In the genomic region with DNA sequence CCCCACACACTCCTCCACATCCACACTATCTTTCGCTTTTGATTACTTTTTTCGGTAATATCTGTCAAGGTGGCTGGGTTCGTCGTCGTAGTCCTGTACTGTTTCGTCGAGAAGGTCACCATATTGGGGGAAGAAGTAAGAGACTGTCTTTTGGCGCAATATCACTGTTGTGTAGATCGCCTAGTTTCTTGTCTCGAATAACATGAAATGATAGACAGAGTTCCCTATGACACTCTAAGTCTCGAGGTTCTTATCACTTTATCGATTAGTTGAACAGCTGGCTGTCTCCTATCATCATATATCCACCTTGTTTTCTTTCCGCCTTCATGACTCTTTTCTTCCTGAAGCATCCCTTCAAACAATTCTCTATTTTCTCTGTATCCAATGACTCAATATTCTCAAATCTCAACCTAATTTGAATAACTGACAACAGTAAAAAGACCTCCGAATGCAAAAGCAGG, we compare ENCODE assay signal across 8 worm cellular contexts.
TF ChIP-seq lines count a peak whose summit lies in the region.

No protein-coding gene starts in this region.

TF ChIP-seq in whole organism, L1 larva, 84 proteins besides CTCF, POLR2A, EP300 and RAD21 (continues in another document):
- TF ChIP-seq lin-15B (tag; optimal IDR thresholded peaks at IDR 0.05; lab: Kevin White, UChicago), result no peak
- TF ChIP-seq blmp-1 (tag; optimal IDR thresholded peaks at IDR 0.05; lab: Kevin White, UChicago), result peak; percentile 62
- no peak for TF ChIP-seq unc-98 (GFP tag; IDR thresholded peaks at IDR 0.05; lab: Robert Waterston, UW)
- TF ChIP-seq lin-35 (GFP tag; optimal IDR thresholded peaks at IDR 0.05; lab: Kevin White, UChicago), result peak in 1 of 2 experiments; percentile 2
- TF ChIP-seq pax-3 (tag; optimal IDR thresholded peaks at IDR 0.05; lab: Kevin White, UChicago), result no peak
- TF ChIP-seq aly-2 (tag; optimal IDR thresholded peaks at IDR 0.05; lab: Kevin White, UChicago), result no peak
- no peak for TF ChIP-seq F16B12.6 (tag; optimal IDR thresholded peaks at IDR 0.05; lab: Kevin White, UChicago)
- peak; percentile 41 for TF ChIP-seq nhr-71 (tag; optimal IDR thresholded peaks at IDR 0.05; lab: Kevin White, UChicago)
- TF ChIP-seq pag-3 (tag; optimal IDR thresholded peaks at IDR 0.05; lab: Kevin White, UChicago; ENCODE audit: borderline replicate concordance, insufficient read depth), result no peak
- no peak for TF ChIP-seq skn-1 (tag; optimal IDR thresholded peaks at IDR 0.05; lab: Kevin White, UChicago)

TF ChIP-seq in whole organism, L2 larva, 48 proteins besides CTCF, POLR2A, EP300 and RAD21:
- TF ChIP-seq sma-9 (GFP tag; optimal IDR thresholded peaks at IDR 0.05; lab: Kevin White, UChicago) (peak; percentile 26), sma-9 (tag; optimal IDR thresholded peaks at IDR 0.05; lab: Kevin White, UChicago) (no peak), sma-3 (GFP tag; optimal IDR thresholded peaks at IDR 0.05; lab: Kevin White, UChicago) (peak; percentile 42), fos-1 (tag; optimal IDR thresholded peaks at IDR 0.05; lab: Kevin White, UChicago) (peak; percentile 34), ama-1 (optimal IDR thresholded peaks at IDR 0.05; lab: Kevin White, UChicago) (no peak), gmeb-1 (tag; optimal IDR thresholded peaks at IDR 0.05; lab: Kevin White, UChicago) (peak; percentile 8), nhr-21 (tag; optimal IDR thresholded peaks at IDR 0.05; lab: Kevin White, UChicago) (peak; percentile 34), nhr-129 (tag; optimal IDR thresholded peaks at IDR 0.05; lab: Kevin White, UChicago) (peak; percentile 62), nhr-6 (tag; optimal IDR thresholded peaks at IDR 0.05; lab: Kevin White, UChicago) (no peak)

TF ChIP-seq in whole organism, L3 larva, 47 proteins besides CTCF, POLR2A, EP300 and RAD21:
- TF ChIP-seq egl-27 (tag; optimal IDR thresholded peaks at IDR 0.05; lab: Kevin White, UChicago), result no peak
- TF ChIP-seq nhr-43 (tag; optimal IDR thresholded peaks at IDR 0.05; lab: Kevin White, UChicago; ENCODE audit: poor library complexity, severe bottlenecking), result no peak
- TF ChIP-seq nfya-1 (tag; optimal IDR thresholded peaks at IDR 0.05; lab: Kevin White, UChicago; ENCODE audit: insufficient read depth), result peak; percentile 0
- no peak for TF ChIP-seq tbx-2 (tag; optimal IDR thresholded peaks at IDR 0.05; lab: Kevin White, UChicago)
- TF ChIP-seq ceh-28 (tag; optimal IDR thresholded peaks at IDR 0.05; lab: Kevin White, UChicago), result peak; percentile 79
- TF ChIP-seq egl-5 (tag; optimal IDR thresholded peaks at IDR 0.05; lab: Kevin White, UChicago), result peak; percentile 9
- TF ChIP-seq nhr-23 (tag; optimal IDR thresholded peaks at IDR 0.05; lab: Kevin White, UChicago), result peak; percentile 3
- TF ChIP-seq lsy-12 (tag; optimal IDR thresholded peaks at IDR 0.05; lab: Kevin White, UChicago), result no peak
- peak; percentile 21 for TF ChIP-seq nhr-25 (tag; optimal IDR thresholded peaks at IDR 0.05; lab: Kevin White, UChicago)

TF ChIP-seq in whole organism, L4 larva, 104 proteins besides CTCF, POLR2A, EP300 and RAD21 (continues in another document):
- TF ChIP-seq aha-1 (tag; lab: Kevin White, UChicago) (peak; percentile 73), pha-4 (GFP tag; IDR thresholded peaks at IDR 0.05; lab: Robert Waterston, UW) (no peak), pha-4 (tag; optimal IDR thresholded peaks at IDR 0.05; lab: Kevin White, UChicago) (no peak), nhr-11 (tag; optimal IDR thresholded peaks at IDR 0.05; lab: Kevin White, UChicago) (peak; percentile 54), ztf-7 (tag; optimal IDR thresholded peaks at IDR 0.05; lab: Kevin White, UChicago) (no peak), ceh-20 (GFP tag; IDR thresholded peaks at IDR 0.05; lab: Robert Waterston, UW) (no peak), nhr-28 (tag; optimal IDR thresholded peaks at IDR 0.05; lab: Kevin White, UChicago) (peak; percentile 37), ZK546.5 (tag; optimal IDR thresholded peaks at IDR 0.05; lab: Kevin White, UChicago) (no peak), zfp-2 (tag; optimal IDR thresholded peaks at IDR 0.05; lab: Kevin White, UChicago) (no peak), hlh-11 (tag; optimal IDR thresholded peaks at IDR 0.05; lab: Kevin White, UChicago) (peak; percentile 22), saeg-2 (GFP tag; IDR thresholded peaks at IDR 0.05; lab: Robert Waterston, UW) (no peak), ceh-28 (tag; optimal IDR thresholded peaks at IDR 0.05; lab: Kevin White, UChicago) (peak; percentile 40), hlh-30 (tag; optimal IDR thresholded peaks at IDR 0.05; lab: Kevin White, UChicago; ENCODE audit: insufficient read depth) (peak; percentile 59)

TF ChIP-seq in whole organism, late embryonic, 69 proteins besides CTCF, POLR2A, EP300 and RAD21:
- TF ChIP-seq unc-55 (GFP tag; optimal IDR thresholded peaks at IDR 0.05; lab: Kevin White, UChicago) (peak; percentile 28), nhr-232 (tag; optimal IDR thresholded peaks at IDR 0.05; lab: Kevin White, UChicago) (no peak), gmeb-2 (tag; optimal IDR thresholded peaks at IDR 0.05; lab: Kevin White, UChicago) (no peak)
TF ChIP-seq in whole organism, late embryonic: peak in this region for 1.

TF ChIP-seq in whole organism, midembryonic, 9 proteins besides CTCF, POLR2A, EP300 and RAD21:
- TF ChIP-seq med-1 (GFP tag; optimal IDR thresholded peaks at IDR 0.05; lab: Kevin White, UChicago; ENCODE audit: insufficient read depth) (no peak), T22C8.4 (GFP tag; IDR thresholded peaks at IDR 0.05; lab: Robert Waterston, UW) (0 out of 2 replicates have a peak, but pooled peaks have one; percentile 6)

TF ChIP-seq in whole organism, mixed stage, embryonic, 35 proteins besides CTCF, POLR2A, EP300 and RAD21:
- TF ChIP-seq hlh-1 (tag; optimal IDR thresholded peaks at IDR 0.05; lab: Kevin White, UChicago) (peak; percentile 63), flh-1 (GFP tag; optimal IDR thresholded peaks at IDR 0.05; lab: Kevin White, UChicago) (no peak), sem-2 (GFP tag; optimal IDR thresholded peaks at IDR 0.05; lab: Kevin White, UChicago) (no peak), unc-62 (GFP tag; optimal IDR thresholded peaks at IDR 0.05; lab: Kevin White, UChicago) (peak; percentile 70)

TF ChIP-seq in whole organism, young adult, 124 proteins besides CTCF, POLR2A, EP300 and RAD21:
- TF ChIP-seq aptf-2 (GFP tag; conservative IDR thresholded peaks at IDR 0.05; lab: Robert Waterston, UW) (0 out of 2 replicates have a peak, but pooled peaks have one; percentile 19), hrde-1 (tag; optimal IDR thresholded peaks at IDR 0.05; lab: Kevin White, UChicago; ENCODE audit: borderline replicate concordance) (no peak), cebp-1 (GFP tag; IDR thresholded peaks at IDR 0.05; lab: Robert Waterston, UW) (no peak), cebp-1 (tag; optimal IDR thresholded peaks at IDR 0.05; lab: Kevin White, UChicago) (peak; percentile 7), mes-4 (tag; optimal IDR thresholded peaks at IDR 0.05; lab: Kevin White, UChicago) (no peak), bed-1 (GFP tag; IDR thresholded peaks at IDR 0.05; lab: Robert Waterston, UW) (no peak)
